Fruit fly (Drosophila melanogaster) whole organism, embryonic: Measurements from ENCODE around the gene Cyp313b1.

Experiments used
- Bdp1 ChIP-seq: fragments of 200-800 bp; sonication (Bioruptor generic); optimal IDR thresholded peaks from 3 replicates; lab custom pipeline; 2016; ENCODE audit warnings: missing biosample characterization, missing genetic modification characterization
- CG10147 ChIP-seq: fragments of 200-800 bp; sonication (Bioruptor generic); optimal IDR thresholded peaks from 2 replicates; lab custom pipeline; 2019; ENCODE audit warnings: missing biosample characterization, mild to moderate bottlenecking, missing genetic modification characterization, moderate library complexity
- CG10543 ChIP-seq: fragments of 200-800 bp; sonication (Bioruptor generic); optimal IDR thresholded peaks from 3 replicates; lab custom pipeline; 2017; ENCODE audit warnings: missing biosample characterization, mild to moderate bottlenecking, missing genetic modification characterization, moderate library complexity
- CG12236 ChIP-seq: fragments of 200-800 bp; sonication (Bioruptor generic); optimal IDR thresholded peaks from 2 replicates; lab custom pipeline; 2016; ENCODE audit warnings: missing biosample characterization, missing genetic modification characterization
- CG12744 ChIP-seq: fragments of 200-800 bp; sonication (Bioruptor generic); optimal IDR thresholded peaks from 2 replicates; lab custom pipeline; 2016; ENCODE audit warnings: missing biosample characterization, missing genetic modification characterization
- CG30020 ChIP-seq: fragments of 200-800 bp; optimal IDR thresholded peaks from 2 replicates; lab custom pipeline; 2019; ENCODE audit warnings: missing biosample characterization, mild to moderate bottlenecking, missing genetic modification characterization, moderate library complexity
- CG31224 ChIP-seq: fragments of 200-800 bp; sonication (Bioruptor generic); IDR thresholded peaks from 2 replicates; pipeline ENCODE4 v1.3.6; 2022; ENCODE audit warnings: missing biosample characterization, missing genetic modification characterization
- CG5245 ChIP-seq: fragments of 200-800 bp; sonication (Bioruptor generic); optimal IDR thresholded peaks from 3 replicates; lab custom pipeline; 2016; ENCODE audit warnings: missing biosample characterization, missing genetic modification characterization
- CG7271 ChIP-seq: fragments of 200-800 bp; sonication (Bioruptor generic); optimal IDR thresholded peaks from 2 replicates; lab custom pipeline; 2018; ENCODE audit warnings: missing biosample characterization, mild to moderate bottlenecking, missing genetic modification characterization, moderate library complexity
- CG7357 ChIP-seq: fragments of 200-800 bp; sonication (Bioruptor generic); IDR thresholded peaks from 3 replicates; pipeline ENCODE4 v1.3.6; 2022; ENCODE audit warnings: missing biosample characterization, missing genetic modification characterization
- CG8359 ChIP-seq: fragments of 200-800 bp; sonication (Bioruptor generic); optimal IDR thresholded peaks from 2 replicates; lab custom pipeline; 2017; ENCODE audit warnings: missing biosample characterization, mild to moderate bottlenecking, missing genetic modification characterization, borderline replicate concordance
- CG8478 ChIP-seq: fragments of >200 bp; optimal IDR thresholded peaks from 2 replicates; lab custom pipeline; 2018
- CG9797 ChIP-seq: fragments of 200-800 bp; sonication (Bioruptor generic); optimal IDR thresholded peaks from 3 replicates; lab custom pipeline; 2018; ENCODE audit warnings: missing biosample characterization, mild to moderate bottlenecking, missing genetic modification characterization
- Dbx ChIP-seq: fragments of 200-800 bp; sonication (Bioruptor generic); IDR thresholded peaks from 3 replicates; pipeline ENCODE4 v1.3.6; 2022; ENCODE audit warnings: missing biosample characterization, missing genetic modification characterization
- E2f2 ChIP-seq: fragments of 200-800 bp; sonication (Bioruptor generic); IDR thresholded peaks from 2 replicates; pipeline ENCODE4 v1.3.6; 2022; ENCODE audit warnings: missing biosample characterization, missing genetic modification characterization
- Ets97D ChIP-seq: fragments of 200-800 bp; sonication (Bioruptor generic); optimal IDR thresholded peaks from 3 replicates; lab custom pipeline; 2016; ENCODE audit warnings: missing biosample characterization, missing genetic modification characterization
- Fer3 ChIP-seq: fragments of 200-800 bp; sonication (Bioruptor generic); optimal IDR thresholded peaks from 2 replicates; lab custom pipeline; 2018; ENCODE audit warnings: missing biosample characterization, mild to moderate bottlenecking, missing genetic modification characterization, moderate library complexity
- HLH54F ChIP-seq: fragments of 200-800 bp; sonication (Bioruptor generic); optimal IDR thresholded peaks from 3 replicates; lab custom pipeline; 2016; ENCODE audit warnings: missing biosample characterization, missing genetic modification characterization
- HLHmδ ChIP-seq: fragments of 200-800 bp; sonication (Bioruptor generic); optimal IDR thresholded peaks from 2 replicates; lab custom pipeline; 2018; ENCODE audit warnings: missing biosample characterization, mild to moderate bottlenecking, missing genetic modification characterization, moderate library complexity
- NK7.1 ChIP-seq: fragments of 200-800 bp; sonication (Bioruptor generic); optimal IDR thresholded peaks from 3 replicates; lab custom pipeline; 2016; ENCODE audit warnings: missing biosample characterization, missing genetic modification characterization
- Six4 ChIP-seq: fragments of 200-800 bp; sonication (Bioruptor generic); optimal IDR thresholded peaks from 2 replicates; lab custom pipeline; 2016; ENCODE audit warnings: missing biosample characterization, missing genetic modification characterization
- Sox100B ChIP-seq: fragments of 200-800 bp; sonication (Bioruptor generic); optimal IDR thresholded peaks from 3 replicates; lab custom pipeline; 2018; ENCODE audit warnings: missing biosample characterization, mild to moderate bottlenecking, missing genetic modification characterization
- Xbp1 ChIP-seq: fragments of 200-800 bp; sonication (Bioruptor generic); optimal IDR thresholded peaks from 3 replicates; lab custom pipeline; 2016; ENCODE audit warnings: missing biosample characterization, mild to moderate bottlenecking, missing genetic modification characterization
- aop ChIP-seq: fragments of 200-800 bp; sonication (Bioruptor generic); IDR thresholded peaks from 2 replicates; pipeline ENCODE4 v1.3.6; 2022; ENCODE audit warnings: missing biosample characterization, missing genetic modification characterization
- ato ChIP-seq: fragments of 200-800 bp; sonication (Bioruptor generic); IDR thresholded peaks from 2 replicates; pipeline ENCODE4 v1.3.6; 2022; ENCODE audit warnings: missing biosample characterization, missing genetic modification characterization; ENCODE audit not compliant: partially characterized antibody
- br ChIP-seq: fragments of >200 bp; optimal IDR thresholded peaks from 2 replicates; lab custom pipeline; 2017
- cad ChIP-seq: fragments of >200 bp; optimal IDR thresholded peaks from 2 replicates; lab custom pipeline; 2017; ENCODE audit warnings: missing biosample characterization, missing genetic modification characterization
- chif ChIP-seq, 2 experiments: fragments of 200-800 bp; sonication (Bioruptor generic); optimal IDR thresholded peaks; 3 replicates each; lab custom pipeline; 2016; ENCODE audit warnings: missing biosample characterization in 2 of 2, missing genetic modification characterization in 2 of 2
- crol ChIP-seq: fragments of 200-800 bp; sonication (Bioruptor generic); IDR thresholded peaks from 2 replicates; pipeline ENCODE4 v1.3.6; 2022; ENCODE audit warnings: missing biosample characterization, missing genetic modification characterization
- disco-r ChIP-seq: fragments of 200-800 bp; sonication (Bioruptor generic); optimal IDR thresholded peaks from 2 replicates; lab custom pipeline; 2016; ENCODE audit warnings: missing biosample characterization, missing genetic modification characterization
- dmrt99B ChIP-seq: fragments of 200-800 bp; sonication (Bioruptor generic); optimal IDR thresholded peaks from 2 replicates; lab custom pipeline; 2018; ENCODE audit warnings: missing biosample characterization, mild to moderate bottlenecking, missing genetic modification characterization, moderate library complexity
- dysf ChIP-seq: fragments of 200-800 bp; sonication (Bioruptor generic); IDR thresholded peaks from 3 replicates; pipeline ENCODE4 v1.3.6; 2022; ENCODE audit warnings: missing biosample characterization, missing genetic modification characterization
- esg ChIP-seq: fragments of 200-800 bp; sonication (Bioruptor generic); conservative IDR thresholded peaks from 2 replicates; pipeline ENCODE4 v1.3.6; 2022; ENCODE audit warnings: missing biosample characterization, missing genetic modification characterization
- eyg ChIP-seq: fragments of 200-800 bp; sonication (Bioruptor generic); optimal IDR thresholded peaks from 3 replicates; lab custom pipeline; 2016; ENCODE audit warnings: missing biosample characterization, missing genetic modification characterization
- fd96Cb ChIP-seq: fragments of 200-800 bp; sonication (Bioruptor generic); optimal IDR thresholded peaks from 2 replicates; lab custom pipeline; 2018; ENCODE audit warnings: missing biosample characterization, mild to moderate bottlenecking, missing genetic modification characterization, moderate library complexity
- gem ChIP-seq: fragments of 200-800 bp; sonication (Bioruptor generic); optimal IDR thresholded peaks from 2 replicates; lab custom pipeline; 2019; ENCODE audit warnings: missing biosample characterization, mild to moderate bottlenecking, missing genetic modification characterization, moderate library complexity
- hb ChIP-seq: fragments of 200-800 bp; sonication (Bioruptor generic); IDR thresholded peaks from 3 replicates; pipeline ENCODE4 v1.3.6; 2022; ENCODE audit warnings: missing biosample characterization, missing genetic modification characterization; ENCODE audit not compliant: partially characterized antibody
- her ChIP-seq: fragments of 200-800 bp; sonication (Bioruptor generic); optimal IDR thresholded peaks from 2 replicates; lab custom pipeline; 2016; ENCODE audit warnings: missing biosample characterization, missing genetic modification characterization
- lilli ChIP-seq: fragments of 200-800 bp; sonication (Bioruptor generic); optimal IDR thresholded peaks from 3 replicates; lab custom pipeline; 2016; ENCODE audit warnings: missing biosample characterization, missing genetic modification characterization
- nerfin-2 ChIP-seq: fragments of 200-800 bp; sonication (Bioruptor generic); IDR thresholded peaks from 2 replicates; pipeline ENCODE4 v1.3.6; 2022; ENCODE audit warnings: missing biosample characterization, missing genetic modification characterization; ENCODE audit not compliant: partially characterized antibody
- nom ChIP-seq: fragments of 200-800 bp; sonication (Bioruptor generic); optimal IDR thresholded peaks from 2 replicates; lab custom pipeline; 2017; ENCODE audit warnings: missing biosample characterization, missing genetic modification characterization, mild to moderate bottlenecking, moderate library complexity, missing genetic modification reagents
- pzg ChIP-seq: fragments of 200-800 bp; sonication (Bioruptor generic); optimal IDR thresholded peaks from 3 replicates; lab custom pipeline; 2018; ENCODE audit warnings: missing biosample characterization, mild to moderate bottlenecking, missing genetic modification characterization, moderate library complexity
- rib ChIP-seq: fragments of 200-800 bp; sonication (Bioruptor generic); IDR thresholded peaks from 2 replicates; pipeline ENCODE4 v1.3.6; 2022; ENCODE audit warnings: missing biosample characterization, missing genetic modification characterization
- row ChIP-seq: fragments of 200-800 bp; sonication (Bioruptor generic); IDR thresholded peaks from 3 replicates; pipeline ENCODE4 v1.3.6; 2022; ENCODE audit warnings: missing biosample characterization, missing genetic modification characterization
- sug ChIP-seq: fragments of 200-800 bp; optimal IDR thresholded peaks from 2 replicates; lab custom pipeline; 2019; ENCODE audit warnings: missing biosample characterization, mild to moderate bottlenecking, missing genetic modification characterization, moderate library complexity
- tap ChIP-seq: fragments of 200-800 bp; optimal IDR thresholded peaks from 3 replicates; lab custom pipeline; 2019; ENCODE audit warnings: missing biosample characterization, mild to moderate bottlenecking, missing genetic modification characterization, moderate library complexity
- unc-4 ChIP-seq: fragments of 200-800 bp; sonication (Bioruptor generic); IDR thresholded peaks from 2 replicates; pipeline ENCODE4 v1.3.6; 2022; ENCODE audit warnings: missing biosample characterization, missing genetic modification characterization; ENCODE audit not compliant: partially characterized antibody
- vnd ChIP-seq: fragments of 200-800 bp; sonication (Bioruptor generic); IDR thresholded peaks from 3 replicates; pipeline ENCODE4 v1.3.6; 2022; ENCODE audit warnings: missing biosample characterization, missing genetic modification characterization; ENCODE audit not compliant: partially characterized antibody

The Cyp313b1 gene

dm6 chr3R:8673803-8674234 lies 28.4 kb upstream of the Cyp313b1 start, which contains the start of gene mRpL19 (continued):
- TF ChIP-seq aop (GFP tag; lab: Robert Waterston, UW) (no peak), cad (GFP tag; lab: Kevin White, UChicago) (no peak), CG9797 (GFP tag; lab: Kevin White, UChicago) (peak; percentile 26), Xbp1 (GFP tag; lab: Kevin White, UChicago) (peak; percentile 2), nerfin-2 (GFP tag; lab: Robert Waterston, UW) (peak; percentile 40; the same call in 1 of the 2 replicates), dysf (GFP tag; lab: Robert Waterston, UW) (no peak), CG10543 (GFP tag; lab: Kevin White, UChicago) (peak; percentile 32), br (lab: Kevin White, UChicago) (no peak), gem (peak; percentile 70), CG10147 (GFP tag; lab: Kevin White, UChicago) (peak; percentile 46), Sox100B (GFP tag; lab: Kevin White, UChicago) (peak; percentile 44), CG5245 (GFP tag; lab: Kevin White, UChicago) (no peak), sug (peak; percentile 61), nom (GFP tag; lab: Kevin White, UChicago) (peak; percentile 23), ato (GFP tag; lab: Robert Waterston, UW) (peak; percentile 53; the same call in 1 of the 2 replicates), Ets97D (GFP tag; lab: Kevin White, UChicago) (peak; percentile 9), Fer3 (tag; lab: Kevin White, UChicago) (peak; percentile 52), CG7271 (tag; lab: Kevin White, UChicago) (peak; percentile 45), pzg (peak; percentile 48), unc-4 (GFP tag; lab: Robert Waterston, UW) (peak; percentile 70), Six4 (GFP tag; lab: Kevin White, UChicago) (peak; percentile 5), HLH54F (GFP tag; lab: Kevin White, UChicago) (no peak), CG30020 (tag; lab: Kevin White, UChicago) (peak; percentile 60), vnd (GFP tag; lab: Robert Waterston, UW) (peak; percentile 52; the same call in 2 of the 3 replicates), esg (GFP tag; lab: Robert Waterston, UW) (no peak), lilli (GFP tag; lab: Kevin White, UChicago) (peak; percentile 45), NK7.1 (no peak), hb (GFP tag; lab: Robert Waterston, UW) (no peak; the same call in 2 of the 3 replicates)

- no peak for TF ChIP-seq E2f2 (GFP tag; lab: Robert Waterston, UW)
- peak; percentile 47; the same call in 2 of the 3 replicates for TF ChIP-seq row (GFP tag; lab: Robert Waterston, UW)
- peak; percentile 23 for TF ChIP-seq CG12744 (GFP tag; lab: Kevin White, UChicago)
- TF ChIP-seq crol (GFP tag; lab: Robert Waterston, UW), result no peak
- TF ChIP-seq tap (tag; lab: Kevin White, UChicago), result peak; percentile 4
- peak; percentile 37 for TF ChIP-seq dmrt99B
- peak in 1 of 2 experiments; percentile 31 for TF ChIP-seq chif (GFP tag; optimal IDR thresholded peaks at IDR 0.05; lab: Kevin White, UChicago)
- TF ChIP-seq CG8359 (GFP tag; lab: Kevin White, UChicago), result peak; percentile 37
- TF ChIP-seq Bdp1 (GFP tag; lab: Kevin White, UChicago), result peak; percentile 44
- no peak for TF ChIP-seq HLHmδ
- 0 out of 3 replicates have a peak, but pooled peaks have one; percentile 25 for TF ChIP-seq Dbx (GFP tag; lab: Robert Waterston, UW)
- peak; percentile 21; the same call in 1 of the 2 replicates for TF ChIP-seq CG31224 (GFP tag; lab: Robert Waterston, UW)
- no peak for TF ChIP-seq CG7357 (GFP tag; lab: Robert Waterston, UW)
- TF ChIP-seq fd96Cb (tag; lab: Kevin White, UChicago), result no peak
- TF ChIP-seq CG8478 (lab: Kevin White, UChicago), result no peak
- no peak for TF ChIP-seq eyg (GFP tag; lab: Kevin White, UChicago)
- no peak for TF ChIP-seq disco-r (GFP tag; lab: Kevin White, UChicago)
- TF ChIP-seq her (GFP tag; lab: Kevin White, UChicago), result peak; percentile 4
- TF ChIP-seq rib (GFP tag; lab: Robert Waterston, UW), result peak; percentile 53
- peak; percentile 35 for TF ChIP-seq CG12236 (GFP tag; lab: Kevin White, UChicago)
Observed at dm6 chr3R:8670529-8671491, 25.4 kb upstream of the Cyp313b1 start, which contains the start of gene p. Gene p, minus strand, starts transcription at chr3R:8670684.
